Worm (Caenorhabditis elegans) whole organism, early embryonic: ENCODE data around the gene cyc-2.1.

Experiments used
- B0310.2 ChIP-seq: sonication (generic microtip); optimal IDR thresholded peaks from 2 replicates; lab custom pipeline; 2016; ENCODE audit warnings: mild to moderate bottlenecking, missing genetic modification characterization, missing compliant biosample characterization
- F13C5.2 ChIP-seq: sonication (generic microtip); optimal IDR thresholded peaks from 2 replicates; lab custom pipeline; 2017; ENCODE audit warnings: mild to moderate bottlenecking, missing genetic modification characterization, inconsistent platforms, missing compliant biosample characterization
- aly-1 ChIP-seq: sonication (generic microtip); optimal IDR thresholded peaks from 2 replicates; lab custom pipeline; 2016; ENCODE audit warnings: missing genetic modification characterization, missing compliant biosample characterization
- ama-1 ChIP-seq: fragments of 150-350 bp; optimal IDR thresholded peaks from 2 replicates; lab custom pipeline; 2014
- ceh-13 ChIP-seq: fragments of 200-800 bp; sonication (Bioruptor generic); optimal IDR thresholded peaks from 2 replicates; lab custom pipeline; 2018; ENCODE audit warnings: mild to moderate bottlenecking, missing genetic modification characterization, missing compliant biosample characterization
- ceh-36 ChIP-seq: sonication (generic microtip); optimal IDR thresholded peaks from 2 replicates; lab custom pipeline; 2016; ENCODE audit warnings: missing genetic modification characterization, inconsistent platforms, missing compliant biosample characterization
- ets-7 ChIP-seq: sonication (generic microtip); optimal IDR thresholded peaks from 2 replicates; lab custom pipeline; 2016; ENCODE audit warnings: missing genotype, missing genetic modification characterization, missing compliant biosample characterization
- flt-1 ChIP-seq: fragments of 200-800 bp; sonication (Bioruptor generic); IDR thresholded peaks from 2 replicates; pipeline ENCODE4 v1.3.6; 2022; ENCODE audit warnings: missing genetic modification characterization, missing compliant biosample characterization
- hmbx-1 ChIP-seq: sonication (generic microtip); optimal IDR thresholded peaks from 2 replicates; lab custom pipeline; 2016; ENCODE audit warnings: mild to moderate bottlenecking, missing genetic modification characterization, missing compliant biosample characterization
- hmg-4 ChIP-seq: fragments of 200-800 bp; sonication (Bioruptor generic); optimal IDR thresholded peaks from 2 replicates; lab custom pipeline; 2018; ENCODE audit warnings: mild to moderate bottlenecking, missing genetic modification characterization, missing compliant biosample characterization
- hnd-1 ChIP-seq: sonication (generic microtip); optimal IDR thresholded peaks from 2 replicates; lab custom pipeline; 2016; ENCODE audit warnings: missing genetic modification characterization, missing compliant biosample characterization
- pes-1 ChIP-seq: fragments of 200-800 bp; sonication (Bioruptor generic); IDR thresholded peaks from 2 replicates; pipeline ENCODE4 v1.3.6; 2022; ENCODE audit warnings: missing genetic modification reagents, missing genetic modification characterization, missing compliant biosample characterization
- scrt-1 ChIP-seq: fragments of 200-800 bp; sonication (Bioruptor generic); IDR thresholded peaks from 2 replicates; pipeline ENCODE4 v1.3.6; 2022; ENCODE audit warnings: missing genetic modification characterization, missing compliant biosample characterization
- sea-1 ChIP-seq: fragments of 200-800 bp; sonication (Bioruptor generic); conservative IDR thresholded peaks from 2 replicates; pipeline ENCODE4 v1.3.6; 2022; ENCODE audit warnings: missing genetic modification characterization, missing compliant biosample characterization
- tbx-11 ChIP-seq: fragments of 200-800 bp; sonication (Bioruptor generic); IDR thresholded peaks from 2 replicates; pipeline ENCODE4 v1.3.6; 2022; ENCODE audit warnings: missing genetic modification characterization, missing compliant biosample characterization
- tbx-37 ChIP-seq: fragments of 200-800 bp; sonication (Bioruptor generic); conservative IDR thresholded peaks from 2 replicates; pipeline ENCODE4 v1.3.6; 2022; ENCODE audit warnings: missing genetic modification reagents, missing genetic modification characterization, missing compliant biosample characterization
- tra-4 ChIP-seq: sonication (generic microtip); optimal IDR thresholded peaks from 2 replicates; lab custom pipeline; 2017; ENCODE audit warnings: missing genetic modification characterization, missing compliant biosample characterization

cyc-2.1 gene

ce11 chrIV:4751814-4752213 is 3.0 kb upstream of the cyc-2.1 start, which contains the start of gene Y17G9B.4:
Gene Y17G9B.4, plus strand, starts transcription at chrIV:4752119.
- TF ChIP-seq flt-1 (GFP tag; lab: Robert Waterston, UW) (no peak), ama-1 (lab: Kevin White, UChicago) (no peak), ceh-13 (GFP tag; lab: Kevin White, UChicago) (no peak), hmg-4 (GFP tag; lab: Kevin White, UChicago) (no peak), F13C5.2 (no peak), ceh-36 (tag; lab: Kevin White, UChicago) (no peak), aly-1 (no peak), scrt-1 (GFP tag; lab: Robert Waterston, UW) (no peak), tbx-11 (GFP tag; lab: Robert Waterston, UW) (no peak), hnd-1 (tag; lab: Kevin White, UChicago) (no peak), tbx-37 (GFP tag; lab: Robert Waterston, UW) (no peak), ets-7 (tag; lab: Kevin White, UChicago) (no peak), sea-1 (no peak), B0310.2 (tag; lab: Kevin White, UChicago) (no peak), pes-1 (GFP tag; lab: Robert Waterston, UW) (no peak), tra-4 (tag; lab: Kevin White, UChicago) (no peak), hmbx-1 (tag; lab: Kevin White, UChicago) (no peak)

ce11 chrIV:4749728-4750278 is 991 bp upstream of the cyc-2.1 start, which contains the start of the genes rpl-20 and Y17G9B.5:
Gene rpl-20, minus strand, starts transcription at chrIV:4749778.
Gene Y17G9B.5, plus strand, starts transcription at chrIV:4750240.
- TF ChIP-seq ceh-36 (tag; lab: Kevin White, UChicago) (peak; percentile 85), hnd-1 (tag; lab: Kevin White, UChicago) (peak; percentile 72), tra-4 (tag; lab: Kevin White, UChicago) (peak; percentile 73), hmg-4 (GFP tag; lab: Kevin White, UChicago) (peak; percentile 81), aly-1 (no peak), ceh-13 (GFP tag; lab: Kevin White, UChicago) (peak; percentile 63), hmbx-1 (tag; lab: Kevin White, UChicago) (peak; percentile 75), ama-1 (lab: Kevin White, UChicago) (no peak), tbx-11 (GFP tag; lab: Robert Waterston, UW) (peak; percentile 78), B0310.2 (tag; lab: Kevin White, UChicago) (peak; percentile 49), sea-1 (peak; percentile 87), F13C5.2 (peak; percentile 99), scrt-1 (GFP tag; lab: Robert Waterston, UW) (peak; percentile 80), pes-1 (GFP tag; lab: Robert Waterston, UW) (peak; percentile 81), flt-1 (GFP tag; lab: Robert Waterston, UW) (peak; percentile 84), tbx-37 (GFP tag; lab: Robert Waterston, UW) (peak; percentile 76), ets-7 (tag; lab: Kevin White, UChicago) (peak; percentile 54)

ce11 chrIV:4749155-4749554 is 343 bp upstream of the cyc-2.1 start:
- TF ChIP-seq F13C5.2 (no peak), flt-1 (GFP tag; lab: Robert Waterston, UW) (no peak), hmbx-1 (tag; lab: Kevin White, UChicago) (no peak), ceh-13 (GFP tag; lab: Kevin White, UChicago) (no peak), hmg-4 (GFP tag; lab: Kevin White, UChicago) (no peak), ceh-36 (tag; lab: Kevin White, UChicago) (no peak)

ce11 chrIV:4747553-4747952 is 1.3 kb downstream of the cyc-2.1 start, which contains the start of gene tctn-1:
Gene tctn-1, minus strand, starts transcription at chrIV:4747832.
- TF ChIP-seq scrt-1 (GFP tag; lab: Robert Waterston, UW), result no peak
- no peak for TF ChIP-seq tra-4 (tag; lab: Kevin White, UChicago)
- no peak for TF ChIP-seq ceh-36 (tag; lab: Kevin White, UChicago)
- TF ChIP-seq ama-1 (lab: Kevin White, UChicago), result peak; percentile 14
- no peak for TF ChIP-seq sea-1
- no peak for TF ChIP-seq hmbx-1 (tag; lab: Kevin White, UChicago)

- no peak for TF ChIP-seq ceh-13 (GFP tag; lab: Kevin White, UChicago)
- no peak for TF ChIP-seq hmbx-1 (tag; lab: Kevin White, UChicago)
- TF ChIP-seq ceh-36 (tag; lab: Kevin White, UChicago), result no peak
- TF ChIP-seq F13C5.2, result peak; percentile 34
- TF ChIP-seq ama-1 (lab: Kevin White, UChicago), result no peak
- no peak for TF ChIP-seq sea-1
- TF ChIP-seq scrt-1 (GFP tag; lab: Robert Waterston, UW), result no peak
- TF ChIP-seq pes-1 (GFP tag; lab: Robert Waterston, UW), result 0 out of 2 replicates have a peak, but pooled peaks have one; percentile 34
- no peak for TF ChIP-seq B0310.2 (tag; lab: Kevin White, UChicago)
- no peak for TF ChIP-seq hmg-4 (GFP tag; lab: Kevin White, UChicago)
Observed at ce11 chrIV:4745422-4745821, 3.4 kb downstream of the cyc-2.1 start, which contains the start of gene timm-17B.1. Gene timm-17B.1, minus strand, starts transcription at chrIV:4745492.

- TF ChIP-seq tra-4 (tag; lab: Kevin White, UChicago) (no peak), scrt-1 (GFP tag; lab: Robert Waterston, UW) (no peak), tbx-11 (GFP tag; lab: Robert Waterston, UW) (no peak), hmg-4 (GFP tag; lab: Kevin White, UChicago) (no peak)
Observed at ce11 chrIV:4744167-4744566, 4.6 kb downstream of the cyc-2.1 start, which contains the start of gene hoe-1. Gene hoe-1, minus strand, starts transcription at chrIV:4744267.

- no peak for TF ChIP-seq ceh-13 (GFP tag; lab: Kevin White, UChicago)
- no peak for TF ChIP-seq B0310.2 (tag; lab: Kevin White, UChicago)
- no peak for TF ChIP-seq tbx-11 (GFP tag; lab: Robert Waterston, UW)
- no peak for TF ChIP-seq hmbx-1 (tag; lab: Kevin White, UChicago)
- TF ChIP-seq ceh-36 (tag; lab: Kevin White, UChicago), result no peak
- TF ChIP-seq aly-1, result no peak
Observed at ce11 chrIV:4742480-4742879, 6.3 kb downstream of the cyc-2.1 start.
